Worm (Caenorhabditis elegans) whole organism, L4 larva: ENCODE measurements around the gene pbs-1.
A peak's percentile ranks its signal among the peaks of the same experiment; 100 is the strongest.

Experiments used
- D1046.2 ChIP-seq: fragments of 200-800 bp; sonication (Bioruptor generic); IDR thresholded peaks from 2 replicates; pipeline ENCODE4 v1.3.6; 2022; ENCODE audit warnings: missing genetic modification characterization, missing compliant biosample characterization
- F26F4.8 ChIP-seq: fragments of 200-800 bp; sonication (Bioruptor generic); conservative IDR thresholded peaks from 2 replicates; pipeline ENCODE4 v1.3.6; 2022; ENCODE audit warnings: missing genetic modification characterization, missing compliant biosample characterization
- F44E2.7 ChIP-seq: fragments of 200-800 bp; sonication (Bioruptor generic); IDR thresholded peaks from 2 replicates; pipeline ENCODE4 v2.1.2; 2022; ENCODE audit warnings: missing genetic modification characterization, missing compliant biosample characterization
- F49E8.2 ChIP-seq: sonication (generic microtip); optimal IDR thresholded peaks from 2 replicates; lab custom pipeline; 2016; ENCODE audit warnings: missing compliant biosample characterization, mild to moderate bottlenecking, missing genetic modification characterization, borderline replicate concordance
- R02D3.7 ChIP-seq: fragments of 150-350 bp; sonication (generic microtip); optimal IDR thresholded peaks from 3 replicates; lab custom pipeline; 2014; ENCODE audit warnings: missing biosample characterization, missing genetic modification characterization
- T20F7.1 ChIP-seq: fragments of 200-800 bp; sonication (Bioruptor generic); optimal IDR thresholded peaks from 2 replicates; lab custom pipeline; 2018; ENCODE audit warnings: mild to moderate bottlenecking, missing genetic modification characterization, missing compliant biosample characterization
- T26A8.4 ChIP-seq: fragments of 200-800 bp; sonication (Bioruptor generic); IDR thresholded peaks from 2 replicates; pipeline ENCODE4 v1.3.6; 2022; ENCODE audit warnings: missing genetic modification characterization, missing compliant biosample characterization
- Y48G9A.11 ChIP-seq: fragments of 200-800 bp; sonication (Bioruptor generic); IDR thresholded peaks from 2 replicates; pipeline ENCODE4 v1.3.6; 2022; ENCODE audit warnings: missing genetic modification reagents, missing genetic modification characterization, missing compliant biosample characterization
- Y5F2A.4 ChIP-seq: fragments of 200-800 bp; sonication (Bioruptor generic); optimal IDR thresholded peaks from 2 replicates; lab custom pipeline; 2018; ENCODE audit warnings: mild to moderate bottlenecking, missing genetic modification characterization, missing compliant biosample characterization
- ZK337.2 ChIP-seq: fragments of 200-800 bp; sonication (Bioruptor generic); IDR thresholded peaks from 2 replicates; pipeline ENCODE4 v1.3.6; 2022; ENCODE audit warnings: missing genetic modification reagents, missing genetic modification characterization, missing compliant biosample characterization
- ZK546.5 ChIP-seq, 2 experiments: sonication (generic microtip); optimal IDR thresholded peaks; 2 replicates each; lab custom pipeline; 2017; ENCODE audit warnings: missing biosample characterization in 2 of 2, missing genetic modification characterization in 2 of 2
- aha-1 ChIP-seq: fragments of 150-350 bp; peaks from one replicate; lab custom pipeline; 2014; ENCODE audit warnings: missing biosample characterization, missing genetic modification characterization
- ama-1 ChIP-seq: fragments of 150-350 bp; optimal IDR thresholded peaks from 2 replicates; lab custom pipeline; 2014; ENCODE audit warnings: inconsistent platforms, mixed read lengths
- arid-1 ChIP-seq: fragments of 200-800 bp; sonication (Bioruptor generic); conservative IDR thresholded peaks from 2 replicates; pipeline ENCODE4 v1.3.6; 2022; ENCODE audit warnings: missing genetic modification reagents, missing genetic modification characterization, missing compliant biosample characterization
- daf-12 ChIP-seq: fragments of 150-350 bp; optimal IDR thresholded peaks from 2 replicates; lab custom pipeline; 2014; ENCODE audit warnings: missing biosample characterization, missing genetic modification reagents, missing genetic modification characterization
- daf-16 ChIP-seq, 3 experiments: sonication (generic microtip); optimal IDR thresholded peaks; 2 replicates each; lab custom pipeline; 2016 to 2017; ENCODE audit warnings: missing genetic modification characterization in 3 of 3, missing genetic modification reagents in 3 of 3, mild to moderate bottlenecking in 2 of 3, missing compliant biosample characterization in 2 of 3, missing biosample characterization in 1 of 3, moderate library complexity in 1 of 3
- dmd-8 ChIP-seq: fragments of 200-800 bp; sonication (Bioruptor generic); IDR thresholded peaks from 2 replicates; pipeline ENCODE4 v1.3.6; 2022; ENCODE audit warnings: missing genetic modification characterization, missing compliant biosample characterization
- dpl-1 ChIP-seq: fragments of 150-350 bp; optimal IDR thresholded peaks from 2 replicates; lab custom pipeline; 2014; ENCODE audit warnings: missing biosample characterization, missing genetic modification reagents, missing genetic modification characterization
- duxl-1 ChIP-seq: sonication (generic microtip); optimal IDR thresholded peaks from 2 replicates; lab custom pipeline; 2016; ENCODE audit warnings: mild to moderate bottlenecking, missing genetic modification characterization, moderate library complexity, missing compliant biosample characterization; ENCODE audit not compliant: poor library complexity
- dve-1 ChIP-seq: sonication (generic microtip); optimal IDR thresholded peaks from 2 replicates; lab custom pipeline; 2017; ENCODE audit warnings: antibody characterized with exemption, mild to moderate bottlenecking, missing genetic modification characterization, missing compliant biosample characterization; ENCODE audit not compliant: insufficient read depth
- jun-1 ChIP-seq: fragments of 150-350 bp; optimal IDR thresholded peaks from 2 replicates; lab custom pipeline; 2014; ENCODE audit warnings: missing biosample characterization, missing genetic modification reagents, missing genetic modification characterization
- lin-1 ChIP-seq: fragments of 200-800 bp; sonication (Bioruptor generic); IDR thresholded peaks from 2 replicates; pipeline ENCODE4 v1.3.6; 2022; ENCODE audit warnings: missing genetic modification reagents, missing genetic modification characterization, missing compliant biosample characterization
- lin-13 ChIP-seq: fragments of 150-350 bp; optimal IDR thresholded peaks from 2 replicates; lab custom pipeline; 2014; ENCODE audit warnings: missing biosample characterization, missing genetic modification reagents, missing genetic modification characterization
- lin-38 ChIP-seq: fragments of 200-800 bp; sonication (Bioruptor generic); IDR thresholded peaks from 2 replicates; pipeline ENCODE4 v1.3.6; 2022; ENCODE audit warnings: missing genetic modification reagents, missing genetic modification characterization, missing compliant biosample characterization
- mdt-29 ChIP-seq: fragments of 200-800 bp; sonication (Bioruptor generic); IDR thresholded peaks from 2 replicates; pipeline ENCODE4 v1.3.6; 2022; ENCODE audit warnings: missing genetic modification reagents, missing genetic modification characterization, missing compliant biosample characterization
- mes-2 ChIP-seq: sonication (generic microtip); optimal IDR thresholded peaks from 2 replicates; lab custom pipeline; 2016; ENCODE audit warnings: missing genotype, mild to moderate bottlenecking, missing genetic modification characterization, missing compliant biosample characterization; ENCODE audit not compliant: poor library complexity, severe bottlenecking
- nhr-237 ChIP-seq: sonication (generic microtip); optimal IDR thresholded peaks from 2 replicates; lab custom pipeline; 2017; ENCODE audit warnings: missing biosample characterization, missing genetic modification characterization
- nhr-25 ChIP-seq: sonication (generic microtip); optimal IDR thresholded peaks from 2 replicates; lab custom pipeline; 2017; ENCODE audit warnings: missing genetic modification characterization, mild to moderate bottlenecking, missing compliant biosample characterization, antibody characterized with exemption, moderate library complexity, borderline replicate concordance; ENCODE audit not compliant: insufficient read depth
- nhr-28 ChIP-seq: fragments of 150-350 bp; optimal IDR thresholded peaks from 2 replicates; lab custom pipeline; 2014; ENCODE audit warnings: missing biosample characterization, missing genetic modification characterization
- nhr-48 ChIP-seq: sonication (generic microtip); optimal IDR thresholded peaks from 2 replicates; lab custom pipeline; 2016; ENCODE audit warnings: mild to moderate bottlenecking, missing genetic modification characterization, missing compliant biosample characterization
- nhr-77 ChIP-seq: fragments of 150-350 bp; optimal IDR thresholded peaks from 2 replicates; lab custom pipeline; 2014; ENCODE audit warnings: missing biosample characterization, missing genetic modification characterization
- pha-4 ChIP-seq, 2 experiments: fragments of 150-350 bp in 1 of 2; fragments of 200-800 bp in 1 of 2; sonication (Bioruptor generic) in 1 of 2; IDR thresholded peaks in 1 of 2; optimal IDR thresholded peaks in 1 of 2; 2 replicates each; pipeline versions ENCODE4 v1.3.6 to Lab custom; 2014 to 2022; ENCODE audit warnings: missing genetic modification characterization in 2 of 2, missing genetic modification reagents in 2 of 2, missing biosample characterization in 1 of 2, missing compliant biosample characterization in 1 of 2
- rbr-2 ChIP-seq: sonication (generic microtip); optimal IDR thresholded peaks from 2 replicates; lab custom pipeline; 2016; ENCODE audit warnings: missing genotype, missing genetic modification characterization, missing compliant biosample characterization
- saeg-2 ChIP-seq: fragments of 200-800 bp; sonication (Bioruptor generic); IDR thresholded peaks from 2 replicates; pipeline ENCODE4 v1.3.6; 2022; ENCODE audit warnings: missing genetic modification reagents, missing genetic modification characterization, missing compliant biosample characterization
- skn-1 ChIP-seq: fragments of 150-350 bp; optimal IDR thresholded peaks from 2 replicates; lab custom pipeline; 2014; ENCODE audit warnings: missing biosample characterization, missing genetic modification characterization
- snpc-1.2 ChIP-seq: fragments of 200-800 bp; sonication (Bioruptor generic); IDR thresholded peaks from 2 replicates; pipeline ENCODE4 v1.3.6; 2022; ENCODE audit warnings: missing genetic modification reagents, missing genetic modification characterization, missing compliant biosample characterization
- unc-62 ChIP-seq, 3 experiments: fragments of 150-350 bp in 1 of 3; sonication (generic microtip); optimal IDR thresholded peaks in 2 of 3; peaks in 1 of 3; 1 replicate in 1 of 3; 2 replicates in 2 of 3; lab custom pipeline; 2014 to 2017; ENCODE audit warnings: missing biosample characterization in 3 of 3, missing genetic modification characterization in 3 of 3, missing genetic modification reagents in 3 of 3, missing genotype in 1 of 3
- zfp-3 ChIP-seq: fragments of 200-800 bp; sonication (Bioruptor generic); conservative IDR thresholded peaks from 2 replicates; pipeline ENCODE4 v1.3.6; 2022; ENCODE audit warnings: missing genetic modification reagents, missing genetic modification characterization, missing compliant biosample characterization
- ztf-11 ChIP-seq: fragments of 150-350 bp; optimal IDR thresholded peaks from 2 replicates; lab custom pipeline; 2014; ENCODE audit warnings: missing biosample characterization, missing genetic modification characterization

pbs-1 gene

ce11 chrIV:1708426-1708826 is 1.1 kb downstream of the pbs-1 start:
- no peak for TF ChIP-seq zfp-3 (GFP tag; lab: Robert Waterston, UW)
- TF ChIP-seq mes-2 (tag; lab: Kevin White, UChicago) = peak; percentile 20
- 0 out of 2 replicates have a peak, but pooled peaks have one; percentile 37 for TF ChIP-seq Y48G9A.11
- no peak for TF ChIP-seq F44E2.7 (GFP tag; lab: Robert Waterston, UW)
- no peak for TF ChIP-seq T20F7.1 (GFP tag; lab: Kevin White, UChicago)
- TF ChIP-seq lin-1 (GFP tag; lab: Robert Waterston, UW) = no peak
- TF ChIP-seq duxl-1 = peak; percentile 20
- peak; percentile 44 for TF ChIP-seq dve-1
- peak; percentile 52 for TF ChIP-seq F49E8.2 (tag; lab: Kevin White, UChicago)
- TF ChIP-seq Y5F2A.4 (GFP tag; lab: Kevin White, UChicago) = no peak
- no peak for TF ChIP-seq saeg-2 (GFP tag; lab: Robert Waterston, UW)
- no peak for TF ChIP-seq F26F4.8 (GFP tag; lab: Robert Waterston, UW)
- TF ChIP-seq nhr-48 (tag; lab: Kevin White, UChicago) = peak; percentile 5
- TF ChIP-seq dpl-1 = no peak
- TF ChIP-seq nhr-25 (tag; lab: Kevin White, UChicago) = peak; percentile 5
- TF ChIP-seq ZK546.5 (tag; optimal IDR thresholded peaks at IDR 0.05; lab: Kevin White, UChicago) = peak in 1 of 2 experiments; percentile 46
- TF ChIP-seq rbr-2 (tag; lab: Kevin White, UChicago) = no peak
- peak; percentile 56; the same call in 1 of the 2 replicates for TF ChIP-seq snpc-1.2
- 0 out of 2 replicates have a peak, but pooled peaks have one; percentile 53 for TF ChIP-seq dmd-8 (GFP tag; lab: Robert Waterston, UW)
- TF ChIP-seq T26A8.4 (GFP tag; lab: Robert Waterston, UW) = peak; percentile 46
- 0 out of 2 replicates have a peak, but pooled peaks have one; percentile 5 for TF ChIP-seq arid-1 (GFP tag; lab: Robert Waterston, UW)
- peak; percentile 67 for TF ChIP-seq ama-1 (lab: Kevin White, UChicago)
- TF ChIP-seq daf-16 (GFP tag; optimal IDR thresholded peaks at IDR 0.05; lab: Kevin White, UChicago) = no peak
- TF ChIP-seq daf-16 (tag; optimal IDR thresholded peaks at IDR 0.05; lab: Kevin White, UChicago) = peak; percentile 30
- TF ChIP-seq lin-13 = peak; percentile 35
- no peak for TF ChIP-seq skn-1 (tag; lab: Kevin White, UChicago)
- no peak for TF ChIP-seq nhr-28
- TF ChIP-seq lin-38 (GFP tag; lab: Robert Waterston, UW) = peak; percentile 67
- no peak for TF ChIP-seq D1046.2 (GFP tag; lab: Robert Waterston, UW)
- TF ChIP-seq pha-4 (GFP tag; IDR thresholded peaks at IDR 0.05; lab: Robert Waterston, UW) = peak; percentile 65; the same call in 1 of the 2 replicates
- no peak for TF ChIP-seq pha-4 (tag; optimal IDR thresholded peaks at IDR 0.05; lab: Kevin White, UChicago)
- TF ChIP-seq unc-62 (GFP tag; optimal IDR thresholded peaks at IDR 0.05 in 1 of 2; lab: Kevin White, UChicago) = peak in 1 of 2 experiments; percentile 68
- TF ChIP-seq unc-62 (tag; optimal IDR thresholded peaks at IDR 0.05; lab: Kevin White, UChicago) = no peak
- TF ChIP-seq jun-1 (tag; lab: Kevin White, UChicago) = no peak
- no peak for TF ChIP-seq ZK337.2 (GFP tag; lab: Robert Waterston, UW)

- TF ChIP-seq aha-1 (tag; lab: Kevin White, UChicago) (peak; percentile 49), daf-12 (tag; lab: Kevin White, UChicago) (no peak)
These were observed 1.6 kb downstream of the pbs-1 start for ce11 chrIV:1707960-1708359.

DNA sequence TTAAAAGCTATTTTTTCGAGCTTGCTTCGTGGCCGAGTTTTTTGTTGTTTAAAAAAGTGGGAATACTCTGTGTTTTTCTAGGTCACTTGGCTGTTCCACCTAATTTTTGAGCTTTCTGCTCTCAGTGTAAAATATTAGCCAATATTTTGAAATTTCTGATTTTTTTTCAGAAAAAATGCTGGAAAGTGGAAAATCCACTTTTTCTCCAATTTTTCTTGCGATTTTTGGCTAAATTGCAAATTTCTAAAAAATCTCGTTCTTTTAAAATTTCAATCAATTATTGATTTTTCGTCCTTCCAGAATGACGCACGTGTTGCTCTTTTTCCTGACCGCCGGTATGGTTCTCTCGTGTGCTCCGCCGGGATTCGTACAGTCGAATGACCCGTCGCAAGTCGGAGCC is 2.5 kb downstream of the pbs-1 start, which contains the start of gene K08D12.4:
TSS of gene K08D12.4 (plus strand) at position 301 of the 400 bp plus-strand sequence.
- no peak for TF ChIP-seq ztf-11 (tag; lab: Kevin White, UChicago)
- no peak for TF ChIP-seq nhr-25 (tag; lab: Kevin White, UChicago)
- TF ChIP-seq R02D3.7 = no peak
- no peak for TF ChIP-seq mdt-29 (GFP tag; lab: Robert Waterston, UW)
- TF ChIP-seq nhr-77 (tag; lab: Kevin White, UChicago) = no peak
- TF ChIP-seq nhr-237 (tag; lab: Kevin White, UChicago) = no peak
